Fruit fly (Drosophila melanogaster) whole organism: Measurements from ENCODE around the gene CG8833.

Experiments used
- pan ChIP-seq: fragments of >200 bp; optimal IDR thresholded peaks from 2 replicates; lab custom pipeline; 2017
- psq ChIP-seq: fragments of >200 bp; optimal IDR thresholded peaks from 2 replicates; lab custom pipeline; 2017

DNA sequence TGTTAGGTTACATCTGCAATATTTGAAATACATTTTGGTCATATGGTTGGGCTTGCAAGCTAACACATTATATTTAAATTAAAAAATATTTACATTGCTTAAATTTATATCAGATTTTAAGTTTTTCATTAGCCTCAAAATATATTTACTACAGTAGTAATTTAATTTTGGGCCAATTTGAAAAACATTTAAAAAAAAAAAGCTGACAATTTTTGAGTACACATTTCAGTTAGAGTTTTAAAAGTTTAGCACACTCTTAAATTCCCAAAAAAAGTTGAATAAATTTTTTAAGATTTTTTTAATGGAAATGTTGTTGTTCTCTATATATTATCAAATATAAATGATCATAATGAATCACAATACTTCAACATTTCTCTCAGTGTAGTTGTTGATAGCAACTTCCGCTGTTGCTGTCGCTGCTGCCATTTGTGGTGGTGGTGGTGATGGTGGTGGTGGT, 28.4 kb upstream of the CG8833 start:
- TF ChIP-seq psq (no peak), pan (lab: Kevin White, UChicago) (no peak)
